Fruit fly (Drosophila melanogaster): ENCODE measurements around the gene Pdp1.
A peak's percentile ranks its signal among the peaks of the same experiment; 100 is the strongest.

The Pdp1 gene

dm6 chr3L:7854752-7855454 is 12.3 kb downstream of the Pdp1 start (continued):
- TF ChIP-seq CG9932 (GFP tag; IDR thresholded peaks at IDR 0.05), result 0 out of 2 replicates have a peak, but pooled peaks have one; percentile 11
- no peak for TF ChIP-seq tgo (GFP tag; IDR thresholded peaks at IDR 0.05)
- peak; percentile 57 for TF ChIP-seq bigmax (GFP tag; optimal IDR thresholded peaks at IDR 0.05)
- TF ChIP-seq ewg (GFP tag; optimal IDR thresholded peaks at IDR 0.05), result peak; percentile 77
- TF ChIP-seq CG31224 (GFP tag; IDR thresholded peaks at IDR 0.05), result no peak
- 0 out of 2 replicates have a peak, but pooled peaks have one; percentile 14 for TF ChIP-seq Xrp1 (GFP tag; IDR thresholded peaks at IDR 0.05)
- peak; percentile 9 for TF ChIP-seq Camta (GFP tag; optimal IDR thresholded peaks at IDR 0.05)
- TF ChIP-seq CG17802 (tag; optimal IDR thresholded peaks at IDR 0.05), result no peak
- TF ChIP-seq cas (GFP tag; IDR thresholded peaks at IDR 0.05), result no peak
- peak; percentile 33 for TF ChIP-seq Mes4 (GFP tag; optimal IDR thresholded peaks at IDR 0.05)
- TF ChIP-seq CG2120 (GFP tag; optimal IDR thresholded peaks at IDR 0.05), result no peak
- TF ChIP-seq Hr51 (GFP tag; optimal IDR thresholded peaks at IDR 0.05), result peak in 1 of 2 experiments; percentile 28
- no peak for TF ChIP-seq h (optimal IDR thresholded peaks at IDR 0.05)
- no peak for TF ChIP-seq az2 (GFP tag; optimal IDR thresholded peaks at IDR 0.05)
- TF ChIP-seq Ptx1 (GFP tag; IDR thresholded peaks at IDR 0.05), result no peak
- no peak for TF ChIP-seq CG8765 (GFP tag; IDR thresholded peaks at IDR 0.05)
- no peak for TF ChIP-seq CG10366 (GFP tag; IDR thresholded peaks at IDR 0.05)
- peak; percentile 50 for TF ChIP-seq CG3407 (GFP tag; optimal IDR thresholded peaks at IDR 0.05)
- no peak for TF ChIP-seq CG34422 (GFP tag; IDR thresholded peaks at IDR 0.05)
- peak; percentile 63 for TF ChIP-seq B-H2 (GFP tag; optimal IDR thresholded peaks at IDR 0.05)
- TF ChIP-seq corto (GFP tag; optimal IDR thresholded peaks at IDR 0.05), result no peak
- peak; percentile 44; the same call in 1 of the 3 replicates for TF ChIP-seq row (GFP tag; IDR thresholded peaks at IDR 0.05)
- peak; percentile 70 for TF ChIP-seq org-1 (GFP tag; optimal IDR thresholded peaks at IDR 0.05)
- TF ChIP-seq CG11696 (GFP tag; IDR thresholded peaks at IDR 0.05), result no peak
- TF ChIP-seq CG12659 (GFP tag; optimal IDR thresholded peaks at IDR 0.05), result no peak
- peak; percentile 63 for TF ChIP-seq Jarid2 (GFP tag; optimal IDR thresholded peaks at IDR 0.05)
- peak; percentile 81 for TF ChIP-seq pfk (GFP tag; optimal IDR thresholded peaks at IDR 0.05)
- TF ChIP-seq Deaf1 (tag; optimal IDR thresholded peaks at IDR 0.05), result peak; percentile 100
- no peak for TF ChIP-seq CG3065 (GFP tag; optimal IDR thresholded peaks at IDR 0.05)
- TF ChIP-seq dimm (GFP tag; IDR thresholded peaks at IDR 0.05), result no peak
- TF ChIP-seq MTF-1 (GFP tag; optimal IDR thresholded peaks at IDR 0.05; ENCODE audit: borderline replicate concordance), result peak; percentile 94
- TF ChIP-seq CG10462 (GFP tag; optimal IDR thresholded peaks at IDR 0.05), result no peak
- peak; percentile 85 for TF ChIP-seq CG4328 (GFP tag; optimal IDR thresholded peaks at IDR 0.05)
- TF ChIP-seq fd3F (GFP tag; optimal IDR thresholded peaks at IDR 0.05), result no peak
- TF ChIP-seq chm (GFP tag; IDR thresholded peaks at IDR 0.05), result peak; percentile 84
- TF ChIP-seq CG34376 (GFP tag; optimal IDR thresholded peaks at IDR 0.05), result peak; percentile 95
- no peak for TF ChIP-seq bab2 (GFP tag; optimal IDR thresholded peaks at IDR 0.05)
- peak; percentile 63 for TF ChIP-seq Fer3 (tag; optimal IDR thresholded peaks at IDR 0.05)
- TF ChIP-seq CG6254 (GFP tag; optimal IDR thresholded peaks at IDR 0.05), result peak; percentile 88
- peak; percentile 56 for TF ChIP-seq grau (tag; optimal IDR thresholded peaks at IDR 0.05)
- no peak for TF ChIP-seq jumu (GFP tag; optimal IDR thresholded peaks at IDR 0.05)
- peak; percentile 64 for TF ChIP-seq CTCF (GFP tag; optimal IDR thresholded peaks at IDR 0.05)
- no peak for TF ChIP-seq CG9609 (GFP tag; optimal IDR thresholded peaks at IDR 0.05)
- peak; percentile 55 for TF ChIP-seq stwl (tag; optimal IDR thresholded peaks at IDR 0.05)
- TF ChIP-seq run (tag; optimal IDR thresholded peaks at IDR 0.05), result peak; percentile 43
- no peak for TF ChIP-seq shn (GFP tag; optimal IDR thresholded peaks at IDR 0.05)
- no peak for TF ChIP-seq Lim3 (GFP tag; IDR thresholded peaks at IDR 0.05)
- TF ChIP-seq CG8924 (tag; optimal IDR thresholded peaks at IDR 0.05), result peak; percentile 33
- no peak for TF ChIP-seq Mad (GFP tag; optimal IDR thresholded peaks at IDR 0.05)
- peak; percentile 76 for TF ChIP-seq cg (GFP tag; optimal IDR thresholded peaks at IDR 0.05)
- no peak for TF ChIP-seq Fer2 (tag; optimal IDR thresholded peaks at IDR 0.05)
